Worm (Caenorhabditis elegans) whole organism, L1 larva: ENCODE results near the gene ethe-1.

Experiments
- C04F5.9 ChIP-seq: sonication (generic microtip); optimal IDR thresholded peaks from 2 replicates; lab custom pipeline; 2016; ENCODE audit warnings: missing genetic modification characterization, missing compliant biosample characterization
- C16A3.4 ChIP-seq: fragments of 150-350 bp; optimal IDR thresholded peaks from 2 replicates; lab custom pipeline; 2014; ENCODE audit warnings: missing biosample characterization, missing genetic modification characterization
- C34B4.2 ChIP-seq: sonication (generic microtip); optimal IDR thresholded peaks from 2 replicates; lab custom pipeline; 2017; ENCODE audit warnings: mild to moderate bottlenecking, missing genetic modification characterization, missing compliant biosample characterization
- Y116A8C.19 ChIP-seq: sonication (generic microtip); optimal IDR thresholded peaks from 2 replicates; lab custom pipeline; 2016; ENCODE audit warnings: missing compliant biosample characterization, missing genetic modification characterization, borderline replicate concordance
- aha-1 ChIP-seq: fragments of 150-350 bp; optimal IDR thresholded peaks from 2 replicates; lab custom pipeline; 2014; ENCODE audit warnings: missing biosample characterization, missing genetic modification characterization
- alr-1 ChIP-seq: fragments of 200-800 bp; sonication (Bioruptor generic); optimal IDR thresholded peaks from 2 replicates; lab custom pipeline; 2018; ENCODE audit warnings: borderline replicate concordance, mild to moderate bottlenecking, missing genetic modification characterization, missing compliant biosample characterization
- aly-2 ChIP-seq: fragments of 150-350 bp; optimal IDR thresholded peaks from 2 replicates; lab custom pipeline; 2014; ENCODE audit warnings: missing biosample characterization, missing genetic modification characterization
- blmp-1 ChIP-seq: fragments of 150-350 bp; optimal IDR thresholded peaks from 2 replicates; lab custom pipeline; 2014; ENCODE audit warnings: missing biosample characterization, missing genetic modification characterization
- ceh-63 ChIP-seq: fragments of 200-800 bp; sonication (Bioruptor generic); optimal IDR thresholded peaks from 2 replicates; lab custom pipeline; 2018; ENCODE audit warnings: mild to moderate bottlenecking, missing genetic modification characterization, missing compliant biosample characterization
- ceh-88 ChIP-seq: fragments of 200-800 bp; sonication (Bioruptor generic); IDR thresholded peaks from 2 replicates; pipeline ENCODE4 v1.3.6; 2022; ENCODE audit warnings: missing genetic modification characterization, missing compliant biosample characterization
- dsc-1 ChIP-seq: sonication (generic microtip); optimal IDR thresholded peaks from 2 replicates; lab custom pipeline; 2016; ENCODE audit warnings: mild to moderate bottlenecking, missing genetic modification characterization, missing compliant biosample characterization
- efl-1 ChIP-seq, 4 experiments: fragments of 150-350 bp; optimal IDR thresholded peaks in 3 of 4; peaks in 1 of 4; 1 replicate in 1 of 4; 2 replicates in 3 of 4; lab custom pipeline; 2014; ENCODE audit warnings: missing biosample characterization in 2 of 4, missing genetic modification characterization in 2 of 4, missing genetic modification reagents in 2 of 4
- efl-3 ChIP-seq: fragments of 200-800 bp; sonication (Bioruptor generic); optimal IDR thresholded peaks from 2 replicates; lab custom pipeline; 2018; ENCODE audit warnings: mild to moderate bottlenecking, missing genetic modification characterization, missing compliant biosample characterization
- egl-13 ChIP-seq: sonication (generic microtip); optimal IDR thresholded peaks from 2 replicates; lab custom pipeline; 2016; ENCODE audit warnings: missing genotype, missing genetic modification reagents, missing genetic modification characterization, missing compliant biosample characterization
- egl-27 ChIP-seq, 2 experiments: fragments of 150-350 bp in 1 of 2; sonication (generic microtip); optimal IDR thresholded peaks; 3 replicates each; lab custom pipeline; 2017 to 2018; ENCODE audit warnings: missing biosample characterization in 2 of 2, missing genetic modification characterization in 2 of 2, missing genetic modification reagents in 2 of 2
- elt-2 ChIP-seq: sonication (generic microtip); optimal IDR thresholded peaks from 2 replicates; lab custom pipeline; 2016; ENCODE audit warnings: missing genetic modification characterization, mild to moderate bottlenecking, inconsistent platforms, missing compliant biosample characterization, missing genetic modification reagents
- elt-3 ChIP-seq, 6 experiments: fragments of 150-350 bp in 1 of 6; sonication (generic microtip); optimal IDR thresholded peaks; 2 replicates each; lab custom pipeline; 2017 to 2018; ENCODE audit warnings: missing biosample characterization in 6 of 6, missing genetic modification characterization in 6 of 6, inconsistent platforms in 1 of 6
- fkh-10 ChIP-seq: sonication (generic microtip); optimal IDR thresholded peaks from 2 replicates; lab custom pipeline; 2017; ENCODE audit warnings: missing biosample characterization, missing genetic modification reagents, missing genetic modification characterization
- hpl-2 ChIP-seq: fragments of 150-350 bp; optimal IDR thresholded peaks from 2 replicates; lab custom pipeline; 2014; ENCODE audit warnings: missing biosample characterization, missing genetic modification reagents, missing genetic modification characterization
- irx-1 ChIP-seq: sonication (generic microtip); optimal IDR thresholded peaks from 2 replicates; lab custom pipeline; 2016; ENCODE audit warnings: missing genetic modification characterization, missing compliant biosample characterization
- jun-1 ChIP-seq: fragments of 150-350 bp; optimal IDR thresholded peaks from 2 replicates; lab custom pipeline; 2014; ENCODE audit warnings: missing biosample characterization, missing genetic modification reagents, missing genetic modification characterization
- lin-14 ChIP-seq: fragments of 200-800 bp; sonication (Bioruptor generic); optimal IDR thresholded peaks from 2 replicates; lab custom pipeline; 2018; ENCODE audit warnings: mild to moderate bottlenecking, missing genetic modification characterization, moderate library complexity, missing compliant biosample characterization
- lin-35 ChIP-seq, 2 experiments: fragments of 150-350 bp; optimal IDR thresholded peaks; 2 replicates each; lab custom pipeline; 2014; ENCODE audit warnings: missing biosample characterization in 2 of 2, missing genetic modification characterization in 2 of 2, missing genetic modification reagents in 2 of 2
- mdl-1 ChIP-seq, 2 experiments: fragments of 150-350 bp; optimal IDR thresholded peaks; 2 replicates each; lab custom pipeline; 2014 to 2017; ENCODE audit warnings: missing biosample characterization in 2 of 2, missing genetic modification characterization in 2 of 2, inconsistent platforms in 1 of 2
- mep-1 ChIP-seq: fragments of 150-350 bp; optimal IDR thresholded peaks from 2 replicates; lab custom pipeline; 2014; ENCODE audit warnings: missing biosample characterization, missing genetic modification characterization
- nhr-19 ChIP-seq: fragments of 200-800 bp; sonication (Bioruptor generic); conservative IDR thresholded peaks from 2 replicates; pipeline ENCODE4 v1.3.6; 2022; ENCODE audit warnings: missing genetic modification characterization, missing compliant biosample characterization
- nhr-20 ChIP-seq: sonication (generic microtip); optimal IDR thresholded peaks from 2 replicates; lab custom pipeline; 2016; ENCODE audit warnings: mild to moderate bottlenecking, missing genetic modification characterization, missing compliant biosample characterization
- nhr-28 ChIP-seq: fragments of 150-350 bp; optimal IDR thresholded peaks from 2 replicates; lab custom pipeline; 2014; ENCODE audit warnings: missing biosample characterization, missing genetic modification characterization
- nhr-84 ChIP-seq: sonication (generic microtip); optimal IDR thresholded peaks from 2 replicates; lab custom pipeline; 2017; ENCODE audit warnings: missing biosample characterization, missing genetic modification characterization
- pag-3 ChIP-seq: sonication (generic microtip); optimal IDR thresholded peaks from 2 replicates; lab custom pipeline; 2017; ENCODE audit warnings: missing genetic modification characterization, mild to moderate bottlenecking, missing compliant biosample characterization, antibody characterized with exemption, borderline replicate concordance; ENCODE audit not compliant: insufficient read depth
- pax-3 ChIP-seq: fragments of 200-800 bp; sonication (Bioruptor generic); optimal IDR thresholded peaks from 2 replicates; lab custom pipeline; 2018; ENCODE audit warnings: mild to moderate bottlenecking, missing genetic modification characterization, moderate library complexity, missing compliant biosample characterization
- rnt-1 ChIP-seq: sonication (generic microtip); optimal IDR thresholded peaks from 2 replicates; lab custom pipeline; 2016; ENCODE audit warnings: mild to moderate bottlenecking, missing genetic modification characterization, moderate library complexity, missing compliant biosample characterization
- skn-1 ChIP-seq: fragments of 150-350 bp; optimal IDR thresholded peaks from 2 replicates; lab custom pipeline; 2014; ENCODE audit warnings: missing biosample characterization, missing genetic modification characterization
- sox-4 ChIP-seq: sonication (generic microtip); optimal IDR thresholded peaks from 2 replicates; lab custom pipeline; 2016; ENCODE audit warnings: missing genetic modification characterization, missing compliant biosample characterization
- sup-37 ChIP-seq: fragments of 200-800 bp; sonication (Bioruptor generic); optimal IDR thresholded peaks from 2 replicates; lab custom pipeline; 2018; ENCODE audit warnings: mild to moderate bottlenecking, missing genetic modification characterization, missing compliant biosample characterization
- unc-98 ChIP-seq: fragments of 200-800 bp; sonication (Bioruptor generic); IDR thresholded peaks from 2 replicates; pipeline ENCODE4 v1.3.6; 2022; ENCODE audit warnings: missing genetic modification characterization, missing compliant biosample characterization

Gene ethe-1

DNA sequence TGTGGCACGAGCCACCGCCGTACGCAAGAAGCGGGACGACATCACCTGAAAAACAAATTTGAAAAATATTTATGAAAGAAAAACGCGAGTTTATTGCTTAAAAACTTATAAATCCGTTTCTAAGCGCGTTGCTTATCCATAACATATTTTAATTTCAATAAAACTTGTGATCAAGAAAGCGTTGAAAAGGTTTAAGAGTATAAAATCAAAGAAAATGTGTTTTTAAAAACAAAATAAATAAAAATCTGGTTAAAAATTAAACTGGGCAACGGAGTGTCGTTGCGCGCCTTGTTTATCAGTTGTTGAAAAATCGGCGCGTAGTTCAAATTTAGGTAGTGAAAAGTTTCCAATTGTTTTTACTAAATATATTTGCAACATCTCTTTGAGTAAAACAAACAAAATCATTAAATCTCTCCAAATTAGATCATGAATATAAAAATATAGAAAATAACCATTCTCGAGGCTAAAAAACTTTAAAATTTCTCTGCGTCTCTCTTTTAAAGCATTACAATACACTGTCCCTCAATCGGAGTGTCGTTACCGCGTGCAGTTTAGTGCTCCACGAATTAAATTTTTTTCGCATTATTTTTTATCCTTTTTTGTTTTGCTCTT, 16.4 kb upstream of the ethe-1 start, which contains the start of gene ndua-5 (continued):
- no peak for TF ChIP-seq aly-2 (tag; lab: Kevin White, UChicago)
- no peak for TF ChIP-seq nhr-28 (tag; lab: Kevin White, UChicago)
- TF ChIP-seq irx-1: no peak
- no peak for TF ChIP-seq efl-3
- TF ChIP-seq C04F5.9: no peak
- TF ChIP-seq unc-98 (GFP tag; lab: Robert Waterston, UW): no peak
- TF ChIP-seq hpl-2 (GFP tag; lab: Kevin White, UChicago): no peak
- no peak for TF ChIP-seq C34B4.2 (tag; lab: Kevin White, UChicago)
- TF ChIP-seq elt-3 (tag; optimal IDR thresholded peaks at IDR 0.05; lab: Kevin White, UChicago): no peak
- TF ChIP-seq egl-27 (tag; optimal IDR thresholded peaks at IDR 0.05; lab: Kevin White, UChicago): no peak
- TF ChIP-seq sup-37 (GFP tag; lab: Kevin White, UChicago): no peak
- TF ChIP-seq nhr-20: peak; percentile 62
- TF ChIP-seq nhr-84: no peak
- TF ChIP-seq nhr-19 (GFP tag; lab: Robert Waterston, UW): peak; percentile 39; the same call in 1 of the 2 replicates
- TF ChIP-seq jun-1 (tag; lab: Kevin White, UChicago): no peak
- no peak for TF ChIP-seq Y116A8C.19 (tag; lab: Kevin White, UChicago)
- TF ChIP-seq dsc-1: peak; percentile 59
- TF ChIP-seq aha-1 (tag; lab: Kevin White, UChicago): no peak
- no peak for TF ChIP-seq ceh-63
- no peak for TF ChIP-seq rnt-1

DNA sequence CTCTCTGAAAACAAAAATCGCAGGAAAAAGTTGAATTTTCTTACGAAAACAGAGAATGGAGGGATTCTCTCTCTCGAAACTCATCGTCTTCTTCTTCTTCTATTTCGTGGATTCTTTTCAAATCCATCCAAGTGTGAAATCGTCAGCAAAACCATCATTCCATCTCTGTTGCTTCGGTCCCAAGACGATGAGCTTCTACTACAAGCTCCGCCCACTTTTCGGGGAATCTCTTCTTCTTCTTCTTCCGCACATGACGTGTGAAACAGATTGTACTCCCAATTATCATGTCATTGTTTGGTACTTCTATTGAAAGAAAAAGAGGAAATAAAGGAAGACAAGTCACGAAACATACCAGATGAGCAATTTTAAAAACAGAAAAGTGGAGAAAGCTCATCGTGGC, 14.6 kb upstream of the ethe-1 start:
- peak; percentile 27 for TF ChIP-seq lin-14 (GFP tag; lab: Kevin White, UChicago)
- TF ChIP-seq skn-1: no peak
- no peak for TF ChIP-seq efl-1 (optimal IDR thresholded peaks at IDR 0.05; lab: Kevin White, UChicago)
- peak in 1 of 2 experiments; percentile 55 for TF ChIP-seq efl-1 (GFP tag; optimal IDR thresholded peaks at IDR 0.05 in 1 of 2; lab: Kevin White, UChicago)

DNA sequence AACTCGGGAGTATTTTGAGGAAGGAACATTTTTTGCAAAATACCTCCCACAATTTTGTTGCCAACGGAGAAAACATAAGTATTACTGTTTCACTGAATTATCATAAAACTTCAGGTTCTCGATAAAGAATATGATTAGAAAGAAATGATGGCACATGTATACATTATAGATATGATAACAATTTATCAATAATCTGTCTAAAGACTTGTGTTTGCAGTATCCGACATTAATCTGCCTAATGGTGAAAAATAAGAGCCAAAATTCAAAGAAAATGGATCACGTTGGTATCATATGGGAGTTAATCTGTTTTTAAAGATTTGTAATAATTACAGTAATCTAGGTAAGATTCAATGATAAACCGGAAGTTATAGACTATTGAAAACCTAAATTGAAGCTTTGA, 12.1 kb upstream of the ethe-1 start:
- no peak for TF ChIP-seq ceh-88
- TF ChIP-seq pax-3 (tag; lab: Kevin White, UChicago): peak; percentile 41
- peak; percentile 88 for TF ChIP-seq dsc-1
- TF ChIP-seq efl-1 (optimal IDR thresholded peaks at IDR 0.05; lab: Kevin White, UChicago): no peak
- TF ChIP-seq efl-1 (GFP tag; optimal IDR thresholded peaks at IDR 0.05 in 1 of 2; lab: Kevin White, UChicago): peak in 1 of 2 experiments; percentile 68
- TF ChIP-seq sox-4 (tag; lab: Kevin White, UChicago): no peak

DNA sequence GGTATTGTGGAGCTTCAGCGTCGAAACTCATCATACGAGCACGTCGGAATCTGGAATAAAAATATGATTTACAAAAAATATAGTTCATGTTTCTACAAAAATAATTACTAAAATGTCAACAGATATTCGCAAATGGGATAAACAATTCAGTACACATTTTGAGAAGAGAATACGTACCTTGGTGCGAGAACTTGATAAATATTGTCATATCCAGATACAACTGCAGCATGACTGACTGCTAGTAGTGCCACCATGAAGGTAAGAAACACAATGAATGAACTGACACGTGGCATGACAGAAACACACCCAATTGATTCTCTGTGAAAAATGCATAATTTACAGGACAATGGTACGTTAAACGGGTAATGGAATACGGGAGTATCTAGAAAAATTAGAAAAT, 10.0 kb upstream of the ethe-1 start, which contains the start of gene nlp-35:
TSS of gene nlp-35 (minus strand) at position 319 of the 400 bp plus-strand sequence.
- TF ChIP-seq fkh-10 (GFP tag; lab: Kevin White, UChicago) (no peak), pag-3 (tag; lab: Kevin White, UChicago) (no peak), mep-1 (no peak), elt-2 (no peak), ceh-88 (no peak), mdl-1 (tag; optimal IDR thresholded peaks at IDR 0.05; lab: Kevin White, UChicago) (no peak), Y116A8C.19 (tag; lab: Kevin White, UChicago) (no peak), C16A3.4 (tag; lab: Kevin White, UChicago) (no peak), blmp-1 (tag; lab: Kevin White, UChicago) (no peak), lin-35 (GFP tag; optimal IDR thresholded peaks at IDR 0.05; lab: Kevin White, UChicago) (no peak), C04F5.9 (no peak), alr-1 (no peak), egl-27 (tag; optimal IDR thresholded peaks at IDR 0.05; lab: Kevin White, UChicago) (no peak), egl-13 (no peak)
